Fruit fly (Drosophila melanogaster): ENCODE results near the gene CG1824.

dm6 chrX:12546119-12546518 is 49.3 kb downstream of the CG1824 start:
- no peak for TF ChIP-seq CG13204 (GFP tag; optimal IDR thresholded peaks at IDR 0.05)
- no peak for TF ChIP-seq fd96Ca (GFP tag; IDR thresholded peaks at IDR 0.05)
- no peak for TF ChIP-seq CG8301 (tag; optimal IDR thresholded peaks at IDR 0.05)
- TF ChIP-seq CG8159 (tag; optimal IDR thresholded peaks at IDR 0.05) = no peak
- TF ChIP-seq CG9948 (tag; optimal IDR thresholded peaks at IDR 0.05) = no peak
- TF ChIP-seq CG34367 (tag; optimal IDR thresholded peaks at IDR 0.05) = no peak
- no peak for TF ChIP-seq CG14655 (GFP tag; optimal IDR thresholded peaks at IDR 0.05)
- no peak for TF ChIP-seq rn (GFP tag; IDR thresholded peaks at IDR 0.05)
- TF ChIP-seq EcR (GFP tag; optimal IDR thresholded peaks at IDR 0.05) = no peak
- TF ChIP-seq CG32121 (GFP tag; IDR thresholded peaks at IDR 0.05) = no peak
- TF ChIP-seq CG17806 (tag; optimal IDR thresholded peaks at IDR 0.05) = no peak
